Worm (Caenorhabditis elegans) whole organism, early embryonic: ENCODE data around the gene scpl-4.

Source experiments
- hmbx-1 ChIP-seq: sonication (generic microtip); optimal IDR thresholded peaks from 2 replicates; lab custom pipeline; 2016; ENCODE audit warnings: mild to moderate bottlenecking, missing genetic modification characterization, missing compliant biosample characterization
- hmg-4 ChIP-seq: fragments of 200-800 bp; sonication (Bioruptor generic); optimal IDR thresholded peaks from 2 replicates; lab custom pipeline; 2018; ENCODE audit warnings: mild to moderate bottlenecking, missing genetic modification characterization, missing compliant biosample characterization
- pes-1 ChIP-seq: fragments of 200-800 bp; sonication (Bioruptor generic); IDR thresholded peaks from 2 replicates; pipeline ENCODE4 v1.3.6; 2022; ENCODE audit warnings: missing genetic modification reagents, missing genetic modification characterization, missing compliant biosample characterization
- tbx-11 ChIP-seq: fragments of 200-800 bp; sonication (Bioruptor generic); IDR thresholded peaks from 2 replicates; pipeline ENCODE4 v1.3.6; 2022; ENCODE audit warnings: missing genetic modification characterization, missing compliant biosample characterization
- tra-4 ChIP-seq: sonication (generic microtip); optimal IDR thresholded peaks from 2 replicates; lab custom pipeline; 2017; ENCODE audit warnings: missing genetic modification characterization, missing compliant biosample characterization

DNA sequence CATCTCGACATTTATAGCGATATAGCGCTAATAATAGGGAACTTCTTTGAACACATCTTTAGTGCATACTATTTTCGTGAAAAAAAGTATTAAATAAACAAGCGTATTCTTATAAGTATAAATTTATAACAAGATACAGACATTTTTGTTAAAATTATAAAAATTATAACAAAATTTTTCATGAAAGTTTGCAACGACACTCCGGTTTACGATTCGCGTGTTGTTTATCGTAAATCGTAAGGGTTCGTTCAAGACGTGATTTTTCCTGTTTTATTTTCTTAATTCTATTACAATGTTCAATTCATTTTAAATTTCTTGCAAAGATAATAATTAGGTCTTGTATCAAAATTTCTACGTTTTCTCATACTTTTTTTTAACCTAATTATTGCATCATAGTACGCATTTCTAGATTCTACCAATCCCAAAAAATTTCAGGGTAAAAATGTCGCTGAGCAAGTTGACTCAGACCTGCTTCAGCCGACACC, at the start of gene scpl-4:
- no peak for TF ChIP-seq tra-4 (tag; lab: Kevin White, UChicago)
- TF ChIP-seq hmbx-1 = no peak
- no peak for TF ChIP-seq hmg-4
- no peak for TF ChIP-seq tbx-11 (GFP tag; lab: Robert Waterston, UW)
- TF ChIP-seq pes-1 (GFP tag; lab: Robert Waterston, UW) = no peak
